Worm (Caenorhabditis elegans) whole organism, mixed stage, embryonic: ENCODE data around the gene C26E6.12.

Source experiments
- blmp-1 ChIP-seq: fragments of 150-350 bp; optimal IDR thresholded peaks from 2 replicates; lab custom pipeline; 2014; ENCODE audit warnings: missing biosample characterization, missing genetic modification characterization
- elt-1 ChIP-seq: sonication (generic microtip); optimal IDR thresholded peaks from 2 replicates; lab custom pipeline; 2017; ENCODE audit warnings: missing genetic modification characterization, mild to moderate bottlenecking, missing compliant biosample characterization, antibody characterized with exemption, moderate library complexity, borderline replicate concordance; ENCODE audit not compliant: insufficient read depth
- elt-3 ChIP-seq: fragments of 150-350 bp; optimal IDR thresholded peaks from 2 replicates; lab custom pipeline; 2014; ENCODE audit warnings: missing biosample characterization, missing genetic modification characterization
- lin-32 ChIP-seq: fragments of 200-800 bp; sonication (Bioruptor generic); optimal IDR thresholded peaks from 2 replicates; lab custom pipeline; 2018; ENCODE audit warnings: mild to moderate bottlenecking, missing genetic modification characterization, missing compliant biosample characterization
- mab-5 ChIP-seq: fragments of 150-350 bp; optimal IDR thresholded peaks from 2 replicates; lab custom pipeline; 2014; ENCODE audit warnings: missing biosample characterization, missing genetic modification characterization
- mep-1 ChIP-seq: fragments of 150-350 bp; optimal IDR thresholded peaks from 2 replicates; lab custom pipeline; 2017; ENCODE audit warnings: missing biosample characterization, missing genetic modification reagents, missing genetic modification characterization, inconsistent platforms
- nhr-12 ChIP-seq: fragments of 150-350 bp; optimal IDR thresholded peaks from 2 replicates; lab custom pipeline; 2014; ENCODE audit warnings: missing biosample characterization, missing genetic modification characterization
- nhr-237 ChIP-seq: fragments of 150-350 bp; optimal IDR thresholded peaks from 2 replicates; lab custom pipeline; 2014; ENCODE audit warnings: missing biosample characterization, missing genetic modification characterization
- nhr-28 ChIP-seq: fragments of 150-350 bp; optimal IDR thresholded peaks from 2 replicates; lab custom pipeline; 2014; ENCODE audit warnings: missing biosample characterization, missing genetic modification characterization
- pha-4 ChIP-seq: fragments of 150-350 bp; optimal IDR thresholded peaks from 2 replicates; lab custom pipeline; 2018; ENCODE audit warnings: missing biosample characterization, missing genetic modification reagents, missing genetic modification characterization
- snpc-4 ChIP-seq: fragments of 150-350 bp; optimal IDR thresholded peaks from 2 replicates; lab custom pipeline; 2014; ENCODE audit warnings: missing biosample characterization, missing genetic modification characterization
- unc-62 ChIP-seq: fragments of 150-350 bp; optimal IDR thresholded peaks from 2 replicates; lab custom pipeline; 2014; ENCODE audit warnings: missing biosample characterization, missing genetic modification reagents, missing genetic modification characterization
- zip-8 ChIP-seq: fragments of 150-350 bp; optimal IDR thresholded peaks from 2 replicates; lab custom pipeline; 2014; ENCODE audit warnings: missing biosample characterization, missing genetic modification characterization

DNA sequence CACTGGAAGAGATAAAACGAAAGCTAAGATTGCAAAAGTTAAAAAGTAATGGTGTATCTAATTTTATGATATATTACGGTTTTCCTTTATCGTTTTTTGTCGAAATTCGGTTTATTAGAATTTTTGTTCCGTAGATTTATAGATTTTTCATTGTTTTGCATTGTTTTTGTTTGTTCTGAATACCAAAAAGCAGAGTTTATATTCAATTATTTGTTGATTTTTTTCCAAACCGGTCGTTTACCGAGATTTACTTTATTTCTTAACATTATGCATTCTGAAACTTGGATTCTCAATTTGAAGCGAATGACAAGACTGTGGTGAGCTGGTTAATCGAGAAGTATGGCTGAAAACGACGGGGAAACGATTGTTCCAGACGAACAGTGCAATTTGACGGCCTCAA, 5.0 kb upstream of the C26E6.12 start, which contains the start of gene fsn-1:
- TF ChIP-seq mab-5 (tag; lab: Kevin White, UChicago): no peak
- no peak for TF ChIP-seq nhr-12 (tag; lab: Kevin White, UChicago)
- TF ChIP-seq pha-4: no peak
- TF ChIP-seq snpc-4 (tag; lab: Kevin White, UChicago): no peak
- no peak for TF ChIP-seq lin-32 (GFP tag; lab: Kevin White, UChicago)
- TF ChIP-seq elt-1 (tag; lab: Kevin White, UChicago): no peak
- TF ChIP-seq unc-62 (GFP tag; lab: Kevin White, UChicago): no peak
- no peak for TF ChIP-seq nhr-237
- TF ChIP-seq nhr-28 (tag; lab: Kevin White, UChicago): no peak
- TF ChIP-seq zip-8: no peak
- TF ChIP-seq elt-3: no peak
- TF ChIP-seq mep-1 (tag; lab: Kevin White, UChicago): no peak
- TF ChIP-seq blmp-1: no peak
